Fruit fly (Drosophila melanogaster) Kc167 (cell line): ENCODE results near the gene Trxr2.

ENCODE experiments used
- Myc ChIP-seq: fragments of >200 bp; optimal IDR thresholded peaks from 2 replicates; lab custom pipeline; 2017; ENCODE audit warnings: missing external identifiers
- Sin3A ChIP-seq: fragments of >200 bp; optimal IDR thresholded peaks from 2 replicates; lab custom pipeline; 2018; ENCODE audit warnings: missing external identifiers
- h ChIP-seq: fragments of >200 bp; optimal IDR thresholded peaks from 3 replicates; lab custom pipeline; 2018; ENCODE audit warnings: missing external identifiers
- insv ChIP-seq: fragments of >200 bp; optimal IDR thresholded peaks from 3 replicates; lab custom pipeline; 2018; ENCODE audit warnings: missing external identifiers
- psq ChIP-seq: fragments of >200 bp; optimal IDR thresholded peaks from 2 replicates; lab custom pipeline; 2017; ENCODE audit warnings: missing external identifiers
- ttk ChIP-seq: sonication (Bioruptor generic); optimal IDR thresholded peaks from 2 replicates; lab custom pipeline; 2017; ENCODE audit warnings: missing external identifiers

Trxr2 gene

dm6 chr3L:22549926-22550325 lies at the start of gene Trxr2:
Gene Trxr2, plus strand, starts transcription at chr3L:22550226.
- TF ChIP-seq ttk (lab: Kevin White, UChicago), result no peak

dm6 chr3L:22501300-22501699 lies 48.7 kb upstream of the Trxr2 start, which contains the start of gene CG43312:
Gene CG43312, plus strand, starts transcription at chr3L:22501600.
- TF ChIP-seq ttk (lab: Kevin White, UChicago), result no peak
- no peak for TF ChIP-seq insv (lab: Kevin White, UChicago)
- TF ChIP-seq psq, result no peak
- TF ChIP-seq Sin3A (lab: Kevin White, UChicago), result no peak
- no peak for TF ChIP-seq Myc (lab: Kevin White, UChicago)
- no peak for TF ChIP-seq h (lab: Kevin White, UChicago)

- no peak for TF ChIP-seq psq
- no peak for TF ChIP-seq Myc (lab: Kevin White, UChicago)
- no peak for TF ChIP-seq ttk (lab: Kevin White, UChicago)
- no peak for TF ChIP-seq h (lab: Kevin White, UChicago)
- no peak for TF ChIP-seq insv (lab: Kevin White, UChicago)
- TF ChIP-seq Sin3A (lab: Kevin White, UChicago), result no peak
Measured at dm6 chr3L:22503730-22504129, 46.3 kb upstream of the Trxr2 start, which contains the start of gene CG43331. Gene CG43331, minus strand, starts transcription at chr3L:22503830.

dm6 chr3L:22504323-22504722 lies 45.7 kb upstream of the Trxr2 start, which contains the start of gene CG43330:
Gene CG43330, minus strand, starts transcription at chr3L:22504423.
- TF ChIP-seq Sin3A (lab: Kevin White, UChicago), result no peak
- no peak for TF ChIP-seq psq
- no peak for TF ChIP-seq h (lab: Kevin White, UChicago)
- no peak for TF ChIP-seq insv (lab: Kevin White, UChicago)
- TF ChIP-seq ttk (lab: Kevin White, UChicago), result no peak
- no peak for TF ChIP-seq Myc (lab: Kevin White, UChicago)

dm6 chr3L:22505118-22505517 lies 44.9 kb upstream of the Trxr2 start, which contains the start of gene CG43329:
Gene CG43329, minus strand, starts transcription at chr3L:22505218.
- TF ChIP-seq Myc (lab: Kevin White, UChicago) (no peak), psq (no peak), ttk (lab: Kevin White, UChicago) (no peak), h (lab: Kevin White, UChicago) (no peak), insv (lab: Kevin White, UChicago) (no peak), Sin3A (lab: Kevin White, UChicago) (no peak)

- TF ChIP-seq h (lab: Kevin White, UChicago), result no peak
- no peak for TF ChIP-seq Sin3A (lab: Kevin White, UChicago)
- no peak for TF ChIP-seq ttk (lab: Kevin White, UChicago)
- no peak for TF ChIP-seq Myc (lab: Kevin White, UChicago)
- no peak for TF ChIP-seq insv (lab: Kevin White, UChicago)
- no peak for TF ChIP-seq psq
Measured at dm6 chr3L:22520017-22520416, 30.0 kb upstream of the Trxr2 start.

- no peak for TF ChIP-seq Sin3A (lab: Kevin White, UChicago)
- TF ChIP-seq h (lab: Kevin White, UChicago), result no peak
- TF ChIP-seq psq, result no peak
- no peak for TF ChIP-seq insv (lab: Kevin White, UChicago)
- no peak for TF ChIP-seq Myc (lab: Kevin White, UChicago)
- no peak for TF ChIP-seq ttk (lab: Kevin White, UChicago)
Measured at dm6 chr3L:22548137-22548536, 1.9 kb upstream of the Trxr2 start, which contains the start of gene CG11404. Gene CG11404, plus strand, starts transcription at chr3L:22548437.

dm6 chr3L:22571679-22572078 lies 21.7 kb downstream of the Trxr2 start:
- no peak for TF ChIP-seq ttk (lab: Kevin White, UChicago)
- TF ChIP-seq Sin3A (lab: Kevin White, UChicago), result no peak
- no peak for TF ChIP-seq h (lab: Kevin White, UChicago)

dm6 chr3L:22572272-22572671 lies 22.2 kb downstream of the Trxr2 start:
- no peak for TF ChIP-seq psq
- TF ChIP-seq h (lab: Kevin White, UChicago), result no peak
- TF ChIP-seq Sin3A (lab: Kevin White, UChicago), result no peak
- no peak for TF ChIP-seq insv (lab: Kevin White, UChicago)
- TF ChIP-seq ttk (lab: Kevin White, UChicago), result no peak
- TF ChIP-seq Myc (lab: Kevin White, UChicago), result no peak

dm6 chr3L:22586401-22587161 lies 36.6 kb downstream of the Trxr2 start:
- TF ChIP-seq ttk (lab: Kevin White, UChicago), result no peak
- TF ChIP-seq Sin3A (lab: Kevin White, UChicago), result no peak
- TF ChIP-seq Myc (lab: Kevin White, UChicago), result no peak
- no peak for TF ChIP-seq h (lab: Kevin White, UChicago)
- TF ChIP-seq insv (lab: Kevin White, UChicago), result no peak
- no peak for TF ChIP-seq psq

- TF ChIP-seq ttk (lab: Kevin White, UChicago) (no peak), h (lab: Kevin White, UChicago) (no peak)
Measured at dm6 chr3L:22587890-22588645, 38.0 kb downstream of the Trxr2 start.

dm6 chr3L:22589135-22589534 lies 39.1 kb downstream of the Trxr2 start:
- TF ChIP-seq Myc (lab: Kevin White, UChicago) (no peak), ttk (lab: Kevin White, UChicago) (no peak), h (lab: Kevin White, UChicago) (no peak), Sin3A (lab: Kevin White, UChicago) (no peak), psq (no peak), insv (lab: Kevin White, UChicago) (no peak)
